Worm (Caenorhabditis elegans) whole organism, early embryonic: ENCODE data around the gene C05C12.5.

Source experiments
- B0310.2 ChIP-seq: sonication (generic microtip); optimal IDR thresholded peaks from 2 replicates; lab custom pipeline; 2016; ENCODE audit warnings: mild to moderate bottlenecking, missing genetic modification characterization, missing compliant biosample characterization
- F13C5.2 ChIP-seq: sonication (generic microtip); optimal IDR thresholded peaks from 2 replicates; lab custom pipeline; 2017; ENCODE audit warnings: mild to moderate bottlenecking, missing genetic modification characterization, inconsistent platforms, missing compliant biosample characterization
- aly-1 ChIP-seq: sonication (generic microtip); optimal IDR thresholded peaks from 2 replicates; lab custom pipeline; 2016; ENCODE audit warnings: missing genetic modification characterization, missing compliant biosample characterization
- ama-1 ChIP-seq: fragments of 150-350 bp; optimal IDR thresholded peaks from 2 replicates; lab custom pipeline; 2014
- ceh-13 ChIP-seq: fragments of 200-800 bp; sonication (Bioruptor generic); optimal IDR thresholded peaks from 2 replicates; lab custom pipeline; 2018; ENCODE audit warnings: mild to moderate bottlenecking, missing genetic modification characterization, missing compliant biosample characterization
- ceh-36 ChIP-seq: sonication (generic microtip); optimal IDR thresholded peaks from 2 replicates; lab custom pipeline; 2016; ENCODE audit warnings: missing genetic modification characterization, inconsistent platforms, missing compliant biosample characterization
- ets-7 ChIP-seq: sonication (generic microtip); optimal IDR thresholded peaks from 2 replicates; lab custom pipeline; 2016; ENCODE audit warnings: missing genotype, missing genetic modification characterization, missing compliant biosample characterization
- flt-1 ChIP-seq: fragments of 200-800 bp; sonication (Bioruptor generic); IDR thresholded peaks from 2 replicates; pipeline ENCODE4 v1.3.6; 2022; ENCODE audit warnings: missing genetic modification characterization, missing compliant biosample characterization
- hmbx-1 ChIP-seq: sonication (generic microtip); optimal IDR thresholded peaks from 2 replicates; lab custom pipeline; 2016; ENCODE audit warnings: mild to moderate bottlenecking, missing genetic modification characterization, missing compliant biosample characterization
- hmg-4 ChIP-seq: fragments of 200-800 bp; sonication (Bioruptor generic); optimal IDR thresholded peaks from 2 replicates; lab custom pipeline; 2018; ENCODE audit warnings: mild to moderate bottlenecking, missing genetic modification characterization, missing compliant biosample characterization
- hnd-1 ChIP-seq: sonication (generic microtip); optimal IDR thresholded peaks from 2 replicates; lab custom pipeline; 2016; ENCODE audit warnings: missing genetic modification characterization, missing compliant biosample characterization
- pes-1 ChIP-seq: fragments of 200-800 bp; sonication (Bioruptor generic); IDR thresholded peaks from 2 replicates; pipeline ENCODE4 v1.3.6; 2022; ENCODE audit warnings: missing genetic modification reagents, missing genetic modification characterization, missing compliant biosample characterization
- scrt-1 ChIP-seq: fragments of 200-800 bp; sonication (Bioruptor generic); IDR thresholded peaks from 2 replicates; pipeline ENCODE4 v1.3.6; 2022; ENCODE audit warnings: missing genetic modification characterization, missing compliant biosample characterization
- sea-1 ChIP-seq: fragments of 200-800 bp; sonication (Bioruptor generic); conservative IDR thresholded peaks from 2 replicates; pipeline ENCODE4 v1.3.6; 2022; ENCODE audit warnings: missing genetic modification characterization, missing compliant biosample characterization
- tbx-11 ChIP-seq: fragments of 200-800 bp; sonication (Bioruptor generic); IDR thresholded peaks from 2 replicates; pipeline ENCODE4 v1.3.6; 2022; ENCODE audit warnings: missing genetic modification characterization, missing compliant biosample characterization
- tbx-37 ChIP-seq: fragments of 200-800 bp; sonication (Bioruptor generic); conservative IDR thresholded peaks from 2 replicates; pipeline ENCODE4 v1.3.6; 2022; ENCODE audit warnings: missing genetic modification reagents, missing genetic modification characterization, missing compliant biosample characterization
- tra-4 ChIP-seq: sonication (generic microtip); optimal IDR thresholded peaks from 2 replicates; lab custom pipeline; 2017; ENCODE audit warnings: missing genetic modification characterization, missing compliant biosample characterization

Gene C05C12.5

ce11 chrIV:11260544-11261227, at the start of gene C05C12.5:
Gene C05C12.5 (minus strand): TSS chrIV:11261185.
- TF ChIP-seq scrt-1 (GFP tag; lab: Robert Waterston, UW) (no peak), ets-7 (tag; lab: Kevin White, UChicago) (no peak), tbx-11 (GFP tag; lab: Robert Waterston, UW) (no peak), F13C5.2 (tag; lab: Kevin White, UChicago) (no peak), aly-1 (tag; lab: Kevin White, UChicago) (no peak)

ce11 chrIV:11310624-11311023, 49.6 kb upstream of the C05C12.5 start, which contains the start of gene znf-207:
Gene znf-207 (plus strand): TSS chrIV:11310972.
- TF ChIP-seq tbx-37 (0 out of 2 replicates have a peak, but pooled peaks have one; percentile 37), hmg-4 (GFP tag; lab: Kevin White, UChicago) (no peak), pes-1 (GFP tag; lab: Robert Waterston, UW) (peak; percentile 73), scrt-1 (GFP tag; lab: Robert Waterston, UW) (no peak), tbx-11 (GFP tag; lab: Robert Waterston, UW) (0 out of 2 replicates have a peak, but pooled peaks have one; percentile 26), aly-1 (tag; lab: Kevin White, UChicago) (peak; percentile 57), ama-1 (lab: Kevin White, UChicago) (no peak), ceh-13 (peak; percentile 24), flt-1 (GFP tag; lab: Robert Waterston, UW) (peak; percentile 61; the same call in 1 of the 2 replicates), tra-4 (tag; lab: Kevin White, UChicago) (no peak), ets-7 (tag; lab: Kevin White, UChicago) (no peak), F13C5.2 (tag; lab: Kevin White, UChicago) (peak; percentile 75), hnd-1 (tag; lab: Kevin White, UChicago) (peak; percentile 20), B0310.2 (tag; lab: Kevin White, UChicago) (no peak), ceh-36 (tag; lab: Kevin White, UChicago) (no peak), sea-1 (0 out of 2 replicates have a peak, but pooled peaks have one; percentile 51), hmbx-1 (peak; percentile 9)

ce11 chrIV:11307770-11308169, 46.8 kb upstream of the C05C12.5 start:
- TF ChIP-seq tbx-11 (GFP tag; lab: Robert Waterston, UW): no peak
- TF ChIP-seq aly-1 (tag; lab: Kevin White, UChicago): no peak
- TF ChIP-seq hnd-1 (tag; lab: Kevin White, UChicago): no peak
- no peak for TF ChIP-seq ama-1 (lab: Kevin White, UChicago)
- no peak for TF ChIP-seq scrt-1 (GFP tag; lab: Robert Waterston, UW)
- no peak for TF ChIP-seq hmbx-1
- no peak for TF ChIP-seq F13C5.2 (tag; lab: Kevin White, UChicago)
- TF ChIP-seq ceh-13: no peak
- no peak for TF ChIP-seq pes-1 (GFP tag; lab: Robert Waterston, UW)
- TF ChIP-seq ceh-36 (tag; lab: Kevin White, UChicago): no peak
- TF ChIP-seq sea-1: no peak
- no peak for TF ChIP-seq tbx-37
- no peak for TF ChIP-seq B0310.2 (tag; lab: Kevin White, UChicago)
- TF ChIP-seq ets-7 (tag; lab: Kevin White, UChicago): no peak
- TF ChIP-seq tra-4 (tag; lab: Kevin White, UChicago): no peak
- TF ChIP-seq flt-1 (GFP tag; lab: Robert Waterston, UW): no peak
- TF ChIP-seq hmg-4 (GFP tag; lab: Kevin White, UChicago): no peak

- TF ChIP-seq ama-1 (lab: Kevin White, UChicago): no peak
- TF ChIP-seq pes-1 (GFP tag; lab: Robert Waterston, UW): no peak
- TF ChIP-seq hmg-4 (GFP tag; lab: Kevin White, UChicago): no peak
- TF ChIP-seq flt-1 (GFP tag; lab: Robert Waterston, UW): no peak
- no peak for TF ChIP-seq aly-1 (tag; lab: Kevin White, UChicago)
- TF ChIP-seq tra-4 (tag; lab: Kevin White, UChicago): no peak
- no peak for TF ChIP-seq tbx-37
- no peak for TF ChIP-seq ceh-36 (tag; lab: Kevin White, UChicago)
- no peak for TF ChIP-seq tbx-11 (GFP tag; lab: Robert Waterston, UW)
- TF ChIP-seq hnd-1 (tag; lab: Kevin White, UChicago): no peak
- no peak for TF ChIP-seq scrt-1 (GFP tag; lab: Robert Waterston, UW)
- TF ChIP-seq F13C5.2 (tag; lab: Kevin White, UChicago): no peak
- no peak for TF ChIP-seq hmbx-1
- no peak for TF ChIP-seq ceh-13
- TF ChIP-seq B0310.2 (tag; lab: Kevin White, UChicago): no peak
- TF ChIP-seq ets-7 (tag; lab: Kevin White, UChicago): no peak
- no peak for TF ChIP-seq sea-1
Measured at ce11 chrIV:11306548-11306947, 45.6 kb upstream of the C05C12.5 start, which contains the start of gene B0035.13. Gene B0035.13 (minus strand): TSS chrIV:11306720.

ce11 chrIV:11304970-11305369, 44.0 kb upstream of the C05C12.5 start:
- TF ChIP-seq hmbx-1 (no peak), hnd-1 (tag; lab: Kevin White, UChicago) (no peak), tbx-37 (no peak), ama-1 (lab: Kevin White, UChicago) (no peak), ets-7 (tag; lab: Kevin White, UChicago) (no peak), B0310.2 (tag; lab: Kevin White, UChicago) (no peak), tra-4 (tag; lab: Kevin White, UChicago) (no peak), ceh-36 (tag; lab: Kevin White, UChicago) (no peak), F13C5.2 (tag; lab: Kevin White, UChicago) (no peak), hmg-4 (GFP tag; lab: Kevin White, UChicago) (no peak), tbx-11 (GFP tag; lab: Robert Waterston, UW) (no peak), scrt-1 (GFP tag; lab: Robert Waterston, UW) (no peak), sea-1 (no peak), flt-1 (GFP tag; lab: Robert Waterston, UW) (no peak), pes-1 (GFP tag; lab: Robert Waterston, UW) (no peak), ceh-13 (no peak), aly-1 (tag; lab: Kevin White, UChicago) (no peak)
